Worm (Caenorhabditis elegans) whole organism, L1 larva: ENCODE data around the gene srb-3.
A peak's percentile ranks its signal among the peaks of the same experiment; 100 is the strongest.

Experiments used
- F16B12.6 ChIP-seq: fragments of 150-350 bp; optimal IDR thresholded peaks from 2 replicates; lab custom pipeline; 2014; ENCODE audit warnings: missing biosample characterization, missing genetic modification characterization
- alr-1 ChIP-seq: fragments of 200-800 bp; sonication (Bioruptor generic); optimal IDR thresholded peaks from 2 replicates; lab custom pipeline; 2018; ENCODE audit warnings: borderline replicate concordance, mild to moderate bottlenecking, missing genetic modification characterization, missing compliant biosample characterization
- aly-2 ChIP-seq: fragments of 150-350 bp; optimal IDR thresholded peaks from 2 replicates; lab custom pipeline; 2014; ENCODE audit warnings: missing biosample characterization, missing genetic modification characterization
- ama-1 ChIP-seq: fragments of 150-350 bp; optimal IDR thresholded peaks from 2 replicates; lab custom pipeline; 2014
- blmp-1 ChIP-seq: fragments of 150-350 bp; optimal IDR thresholded peaks from 2 replicates; lab custom pipeline; 2014; ENCODE audit warnings: missing biosample characterization, missing genetic modification characterization
- ceh-88 ChIP-seq: fragments of 200-800 bp; sonication (Bioruptor generic); IDR thresholded peaks from 2 replicates; pipeline ENCODE4 v1.3.6; 2022; ENCODE audit warnings: missing genetic modification characterization, missing compliant biosample characterization
- ceh-90 ChIP-seq: sonication (generic microtip); optimal IDR thresholded peaks from 2 replicates; lab custom pipeline; 2016; ENCODE audit warnings: missing genetic modification characterization, missing compliant biosample characterization
- efl-1 ChIP-seq, 4 experiments: fragments of 150-350 bp; optimal IDR thresholded peaks in 3 of 4; peaks in 1 of 4; 1 replicate in 1 of 4; 2 replicates in 3 of 4; lab custom pipeline; 2014; ENCODE audit warnings: missing biosample characterization in 2 of 4, missing genetic modification characterization in 2 of 4, missing genetic modification reagents in 2 of 4
- egl-13 ChIP-seq: sonication (generic microtip); optimal IDR thresholded peaks from 2 replicates; lab custom pipeline; 2016; ENCODE audit warnings: missing genotype, missing genetic modification reagents, missing genetic modification characterization, missing compliant biosample characterization
- elt-2 ChIP-seq: sonication (generic microtip); optimal IDR thresholded peaks from 2 replicates; lab custom pipeline; 2016; ENCODE audit warnings: missing genetic modification characterization, mild to moderate bottlenecking, inconsistent platforms, missing compliant biosample characterization, missing genetic modification reagents
- ets-5 ChIP-seq: fragments of 200-800 bp; sonication (Bioruptor generic); IDR thresholded peaks from 2 replicates; pipeline ENCODE4 v1.3.6; 2022; ENCODE audit warnings: missing genetic modification characterization, missing compliant biosample characterization
- fos-1 ChIP-seq: fragments of 150-350 bp; optimal IDR thresholded peaks from 2 replicates; lab custom pipeline; 2014; ENCODE audit warnings: missing biosample characterization, missing genetic modification characterization
- grh-1 ChIP-seq: fragments of 200-800 bp; sonication (Bioruptor generic); IDR thresholded peaks from 2 replicates; pipeline ENCODE4 v1.3.6; 2022; ENCODE audit warnings: missing genetic modification reagents, missing genetic modification characterization, missing compliant biosample characterization
- hlh-4 ChIP-seq: sonication (generic microtip); optimal IDR thresholded peaks from 2 replicates; lab custom pipeline; 2016; ENCODE audit warnings: mild to moderate bottlenecking, missing genetic modification characterization, missing compliant biosample characterization
- irx-1 ChIP-seq: sonication (generic microtip); optimal IDR thresholded peaks from 2 replicates; lab custom pipeline; 2016; ENCODE audit warnings: missing genetic modification characterization, missing compliant biosample characterization
- isw-1 ChIP-seq: fragments of 200-800 bp; sonication (Bioruptor generic); IDR thresholded peaks from 2 replicates; pipeline ENCODE4 v1.3.6; 2022; ENCODE audit warnings: missing genetic modification characterization, missing compliant biosample characterization
- lin-13 ChIP-seq: fragments of 150-350 bp; optimal IDR thresholded peaks from 2 replicates; lab custom pipeline; 2014; ENCODE audit warnings: missing biosample characterization, missing genetic modification reagents, missing genetic modification characterization
- lin-14 ChIP-seq: fragments of 200-800 bp; sonication (Bioruptor generic); optimal IDR thresholded peaks from 2 replicates; lab custom pipeline; 2018; ENCODE audit warnings: mild to moderate bottlenecking, missing genetic modification characterization, moderate library complexity, missing compliant biosample characterization
- lin-35 ChIP-seq, 2 experiments: fragments of 150-350 bp; optimal IDR thresholded peaks; 2 replicates each; lab custom pipeline; 2014; ENCODE audit warnings: missing biosample characterization in 2 of 2, missing genetic modification characterization in 2 of 2, missing genetic modification reagents in 2 of 2
- lir-3 ChIP-seq: sonication (generic microtip); optimal IDR thresholded peaks from 2 replicates; lab custom pipeline; 2016; ENCODE audit warnings: mild to moderate bottlenecking, missing genetic modification characterization, moderate library complexity, missing compliant biosample characterization; ENCODE audit not compliant: poor library complexity
- lsy-2 ChIP-seq, 2 experiments: fragments of 150-350 bp; optimal IDR thresholded peaks; 2 replicates each; lab custom pipeline; 2014; ENCODE audit warnings: missing biosample characterization in 2 of 2, missing genetic modification characterization in 2 of 2
- mdl-1 ChIP-seq, 2 experiments: fragments of 150-350 bp; optimal IDR thresholded peaks; 2 replicates each; lab custom pipeline; 2014 to 2017; ENCODE audit warnings: missing biosample characterization in 2 of 2, missing genetic modification characterization in 2 of 2, inconsistent platforms in 1 of 2
- mep-1 ChIP-seq: fragments of 150-350 bp; optimal IDR thresholded peaks from 2 replicates; lab custom pipeline; 2014; ENCODE audit warnings: missing biosample characterization, missing genetic modification characterization
- nhr-20 ChIP-seq: sonication (generic microtip); optimal IDR thresholded peaks from 2 replicates; lab custom pipeline; 2016; ENCODE audit warnings: mild to moderate bottlenecking, missing genetic modification characterization, missing compliant biosample characterization
- nhr-237 ChIP-seq: fragments of 150-350 bp; optimal IDR thresholded peaks from 2 replicates; lab custom pipeline; 2014; ENCODE audit warnings: missing biosample characterization, missing genetic modification characterization
- nhr-28 ChIP-seq: fragments of 150-350 bp; optimal IDR thresholded peaks from 2 replicates; lab custom pipeline; 2014; ENCODE audit warnings: missing biosample characterization, missing genetic modification characterization
- nhr-47 ChIP-seq: sonication (generic microtip); optimal IDR thresholded peaks from 2 replicates; lab custom pipeline; 2016; ENCODE audit warnings: mild to moderate bottlenecking, missing genetic modification characterization, moderate library complexity, missing compliant biosample characterization
- nhr-71 ChIP-seq: sonication (generic microtip); optimal IDR thresholded peaks from 2 replicates; lab custom pipeline; 2016; ENCODE audit warnings: mild to moderate bottlenecking, missing genetic modification characterization, moderate library complexity, missing compliant biosample characterization
- nhr-76 ChIP-seq: sonication (generic microtip); optimal IDR thresholded peaks from 2 replicates; lab custom pipeline; 2017; ENCODE audit warnings: missing biosample characterization, missing genetic modification characterization
- nhr-84 ChIP-seq: sonication (generic microtip); optimal IDR thresholded peaks from 2 replicates; lab custom pipeline; 2017; ENCODE audit warnings: missing biosample characterization, missing genetic modification characterization
- nhr-90 ChIP-seq: sonication (generic microtip); optimal IDR thresholded peaks from 2 replicates; lab custom pipeline; 2016; ENCODE audit warnings: mild to moderate bottlenecking, missing genetic modification characterization, missing compliant biosample characterization; ENCODE audit not compliant: poor library complexity
- pag-3 ChIP-seq: sonication (generic microtip); optimal IDR thresholded peaks from 2 replicates; lab custom pipeline; 2017; ENCODE audit warnings: missing genetic modification characterization, mild to moderate bottlenecking, missing compliant biosample characterization, antibody characterized with exemption, borderline replicate concordance; ENCODE audit not compliant: insufficient read depth
- pax-3 ChIP-seq: fragments of 200-800 bp; sonication (Bioruptor generic); optimal IDR thresholded peaks from 2 replicates; lab custom pipeline; 2018; ENCODE audit warnings: mild to moderate bottlenecking, missing genetic modification characterization, moderate library complexity, missing compliant biosample characterization
- rnt-1 ChIP-seq: sonication (generic microtip); optimal IDR thresholded peaks from 2 replicates; lab custom pipeline; 2016; ENCODE audit warnings: mild to moderate bottlenecking, missing genetic modification characterization, moderate library complexity, missing compliant biosample characterization
- snpc-4 ChIP-seq: fragments of 150-350 bp; optimal IDR thresholded peaks from 2 replicates; lab custom pipeline; 2014; ENCODE audit warnings: missing biosample characterization, missing genetic modification characterization
- snu-23 ChIP-seq: sonication (generic microtip); optimal IDR thresholded peaks from 2 replicates; lab custom pipeline; 2016; ENCODE audit warnings: missing genetic modification characterization, missing compliant biosample characterization
- tbx-2 ChIP-seq: sonication (generic microtip); optimal IDR thresholded peaks from 2 replicates; lab custom pipeline; 2016; ENCODE audit warnings: missing genetic modification characterization, missing compliant biosample characterization
- tlp-1 ChIP-seq: fragments of 150-350 bp; optimal IDR thresholded peaks from 2 replicates; lab custom pipeline; 2014; ENCODE audit warnings: missing biosample characterization, missing genetic modification characterization
- unc-30 ChIP-seq: sonication (generic microtip); optimal IDR thresholded peaks from 2 replicates; lab custom pipeline; 2017; ENCODE audit warnings: missing biosample characterization, missing genetic modification characterization
- unc-62 ChIP-seq: fragments of 150-350 bp; optimal IDR thresholded peaks from 2 replicates; lab custom pipeline; 2014; ENCODE audit warnings: missing biosample characterization, missing genetic modification reagents, missing genetic modification characterization
- unc-86 ChIP-seq: sonication (generic microtip); optimal IDR thresholded peaks from 2 replicates; lab custom pipeline; 2016; ENCODE audit warnings: missing genetic modification characterization, missing compliant biosample characterization
- vab-15 ChIP-seq: sonication (generic microtip); optimal IDR thresholded peaks from 2 replicates; lab custom pipeline; 2017; ENCODE audit warnings: missing genotype, mild to moderate bottlenecking, missing genetic modification characterization, missing compliant biosample characterization
- zag-1 ChIP-seq: fragments of 150-350 bp; optimal IDR thresholded peaks from 2 replicates; lab custom pipeline; 2014; ENCODE audit warnings: missing biosample characterization, missing genetic modification characterization
- zip-4 ChIP-seq: fragments of 200-800 bp; sonication (Bioruptor generic); optimal IDR thresholded peaks from 2 replicates; lab custom pipeline; 2018; ENCODE audit warnings: mild to moderate bottlenecking, missing genetic modification characterization, moderate library complexity, missing compliant biosample characterization

The srb-3 gene

ce11 chrII:5209122-5209521, 42.5 kb upstream of the srb-3 start:
- TF ChIP-seq aly-2 (no peak), nhr-84 (tag; lab: Kevin White, UChicago) (no peak), nhr-237 (tag; lab: Kevin White, UChicago) (no peak), mdl-1 (tag; optimal IDR thresholded peaks at IDR 0.05; lab: Kevin White, UChicago) (no peak), ceh-90 (no peak), efl-1 (optimal IDR thresholded peaks at IDR 0.05; lab: Kevin White, UChicago) (no peak), efl-1 (GFP tag; optimal IDR thresholded peaks at IDR 0.05 in 1 of 2; lab: Kevin White, UChicago) (peak in 1 of 2 experiments; percentile 61), mep-1 (no peak), ceh-88 (GFP tag; lab: Robert Waterston, UW) (no peak)

- TF ChIP-seq elt-2: peak; percentile 36
- no peak for TF ChIP-seq efl-1 (optimal IDR thresholded peaks at IDR 0.05; lab: Kevin White, UChicago)
- TF ChIP-seq efl-1 (GFP tag; optimal IDR thresholded peaks at IDR 0.05 in 1 of 2; lab: Kevin White, UChicago): peak in 1 of 2 experiments; percentile 86
- TF ChIP-seq pax-3 (tag; lab: Kevin White, UChicago): no peak
- TF ChIP-seq, all 84 proteins: peak for 2
These were observed 38.6 kb upstream of the srb-3 start for ce11 chrII:5205286-5205685.

- TF ChIP-seq zag-1 (tag; lab: Kevin White, UChicago) (no peak), unc-86 (no peak), snpc-4 (tag; lab: Kevin White, UChicago) (no peak), snu-23 (peak; percentile 27), lin-14 (GFP tag; lab: Kevin White, UChicago) (peak; percentile 15), lir-3 (tag; lab: Kevin White, UChicago) (no peak), fos-1 (no peak), lin-35 (GFP tag; optimal IDR thresholded peaks at IDR 0.05; lab: Kevin White, UChicago) (peak in 1 of 2 experiments; percentile 37), elt-2 (peak; percentile 89), pag-3 (tag; lab: Kevin White, UChicago) (no peak), lin-13 (GFP tag; lab: Kevin White, UChicago) (no peak), efl-1 (optimal IDR thresholded peaks at IDR 0.05; lab: Kevin White, UChicago) (no peak), efl-1 (GFP tag; optimal IDR thresholded peaks at IDR 0.05 in 1 of 2; lab: Kevin White, UChicago) (peak in 1 of 2 experiments; percentile 85), nhr-76 (tag; lab: Kevin White, UChicago) (no peak), rnt-1 (no peak), isw-1 (GFP tag; lab: Robert Waterston, UW) (no peak), nhr-84 (tag; lab: Kevin White, UChicago) (no peak), zip-4 (GFP tag; lab: Kevin White, UChicago) (no peak), hlh-4 (tag; lab: Kevin White, UChicago) (no peak), nhr-71 (tag; lab: Kevin White, UChicago) (peak; percentile 45), lsy-2 (tag; optimal IDR thresholded peaks at IDR 0.05; lab: Kevin White, UChicago) (no peak), nhr-90 (tag; lab: Kevin White, UChicago) (peak; percentile 1), nhr-20 (tag; lab: Kevin White, UChicago) (no peak), ets-5 (GFP tag; lab: Robert Waterston, UW) (no peak)
These were observed 36.3 kb upstream of the srb-3 start, which contains the start of gene ampd-1 for ce11 chrII:5202930-5203329. ampd-1 (plus strand) TSS chrII:5203322.

ce11 chrII:5201922-5202562, 35.4 kb upstream of the srb-3 start:
- TF ChIP-seq unc-62 (GFP tag; lab: Kevin White, UChicago): no peak
- peak; percentile 99 for TF ChIP-seq elt-2
- peak in 1 of 2 experiments; percentile 10 for TF ChIP-seq lsy-2 (tag; optimal IDR thresholded peaks at IDR 0.05; lab: Kevin White, UChicago)
- no peak for TF ChIP-seq vab-15 (tag; lab: Kevin White, UChicago)
- TF ChIP-seq F16B12.6 (tag; lab: Kevin White, UChicago): no peak
- peak in 1 of 2 experiments; percentile 55 for TF ChIP-seq lin-35 (GFP tag; optimal IDR thresholded peaks at IDR 0.05; lab: Kevin White, UChicago)
- no peak for TF ChIP-seq irx-1 (tag; lab: Kevin White, UChicago)
- no peak for TF ChIP-seq grh-1 (GFP tag; lab: Robert Waterston, UW)
- peak; percentile 16 for TF ChIP-seq nhr-47 (tag; lab: Kevin White, UChicago)
- TF ChIP-seq unc-30 (tag; lab: Kevin White, UChicago): no peak
- TF ChIP-seq blmp-1 (tag; lab: Kevin White, UChicago): peak; percentile 46
- no peak for TF ChIP-seq snu-23
- no peak for TF ChIP-seq nhr-28 (tag; lab: Kevin White, UChicago)
- no peak for TF ChIP-seq egl-13 (tag; lab: Kevin White, UChicago)
- TF ChIP-seq nhr-71 (tag; lab: Kevin White, UChicago): peak; percentile 44
- TF ChIP-seq mep-1: peak; percentile 22
- no peak for TF ChIP-seq tbx-2 (tag; lab: Kevin White, UChicago)
- TF ChIP-seq nhr-20 (tag; lab: Kevin White, UChicago): peak; percentile 16
- TF ChIP-seq nhr-90 (tag; lab: Kevin White, UChicago): peak; percentile 42
- TF ChIP-seq ama-1 (lab: Kevin White, UChicago): no peak
- peak; percentile 69 for TF ChIP-seq tlp-1
- TF ChIP-seq alr-1 (tag; lab: Kevin White, UChicago): no peak
- TF ChIP-seq rnt-1: no peak
